Fruit fly (Drosophila melanogaster) whole organism, adult: ENCODE results near the gene CG43694.

Source experiments
- CG11617 ChIP-seq: fragments of 200-800 bp; sonication (Bioruptor generic); optimal IDR thresholded peaks from 2 replicates; lab custom pipeline; 2017; ENCODE audit warnings: mild to moderate bottlenecking, missing biosample characterization, missing genetic modification reagents, missing genetic modification characterization
- CG12768 ChIP-seq: fragments of 200-800 bp; sonication (Bioruptor generic); optimal IDR thresholded peaks from 2 replicates; lab custom pipeline; 2017; ENCODE audit warnings: missing biosample characterization, missing genetic modification characterization, mild to moderate bottlenecking, moderate library complexity, missing genetic modification reagents
- CG5204 ChIP-seq: fragments of 200-800 bp; sonication (Bioruptor generic); optimal IDR thresholded peaks from 2 replicates; lab custom pipeline; 2016; ENCODE audit warnings: missing biosample characterization, missing genetic modification characterization
- CG7045 ChIP-seq: fragments of 200-800 bp; sonication (Bioruptor generic); optimal IDR thresholded peaks from 2 replicates; lab custom pipeline; 2017; ENCODE audit warnings: missing biosample characterization, mild to moderate bottlenecking, missing genetic modification characterization
- Clk ChIP-seq: fragments of 200-800 bp; sonication (Bioruptor generic); optimal IDR thresholded peaks from 2 replicates; lab custom pipeline; 2017; ENCODE audit warnings: missing biosample characterization, missing genetic modification characterization
- bab1 ChIP-seq: fragments of 200-800 bp; sonication (Bioruptor generic); optimal IDR thresholded peaks from 3 replicates; lab custom pipeline; 2019; ENCODE audit warnings: missing biosample characterization, mild to moderate bottlenecking, missing genetic modification characterization, moderate library complexity
- kay ChIP-seq: fragments of 200-800 bp; sonication (Bioruptor generic); peaks from one replicate; lab custom pipeline; 2016; ENCODE audit warnings: missing biosample characterization, missing genetic modification characterization, borderline replicate concordance
- tj ChIP-seq: fragments of 200-800 bp; sonication (Bioruptor generic); optimal IDR thresholded peaks from 3 replicates; lab custom pipeline; 2017; ENCODE audit warnings: missing biosample characterization, mild to moderate bottlenecking, missing genetic modification characterization, moderate library complexity
- toe ChIP-seq: fragments of 200-800 bp; sonication (Bioruptor generic); optimal IDR thresholded peaks from 2 replicates; lab custom pipeline; 2016; ENCODE audit warnings: missing biosample characterization, missing genetic modification characterization

dm6 chr3R:23445249-23445916, 19.6 kb upstream of the CG43694 start:
- TF ChIP-seq CG7045 (no peak), kay (GFP tag; lab: Kevin White, UChicago) (no peak), Clk (no peak), toe (GFP tag; lab: Kevin White, UChicago) (no peak), tj (no peak), bab1 (GFP tag; lab: Kevin White, UChicago) (no peak), CG5204 (GFP tag; lab: Kevin White, UChicago) (no peak), CG11617 (no peak), CG12768 (GFP tag; lab: Kevin White, UChicago) (no peak)
